Worm (Caenorhabditis elegans) whole organism, mixed stage, embryonic: ENCODE data around the gene dpy-31.

ENCODE experiments used
- blmp-1 ChIP-seq: fragments of 150-350 bp; optimal IDR thresholded peaks from 2 replicates; lab custom pipeline; 2014; ENCODE audit warnings: missing biosample characterization, missing genetic modification characterization
- elt-1 ChIP-seq: sonication (generic microtip); optimal IDR thresholded peaks from 2 replicates; lab custom pipeline; 2017; ENCODE audit warnings: missing genetic modification characterization, mild to moderate bottlenecking, missing compliant biosample characterization, antibody characterized with exemption, moderate library complexity, borderline replicate concordance; ENCODE audit not compliant: insufficient read depth
- ham-2 ChIP-seq: fragments of 200-800 bp; sonication (Bioruptor generic); optimal IDR thresholded peaks from 2 replicates; lab custom pipeline; 2018; ENCODE audit warnings: mild to moderate bottlenecking, missing genetic modification characterization, missing compliant biosample characterization
- lin-13 ChIP-seq: fragments of 150-350 bp; optimal IDR thresholded peaks from 2 replicates; lab custom pipeline; 2014; ENCODE audit warnings: missing biosample characterization, missing genetic modification characterization
- lin-32 ChIP-seq: fragments of 200-800 bp; sonication (Bioruptor generic); optimal IDR thresholded peaks from 2 replicates; lab custom pipeline; 2018; ENCODE audit warnings: mild to moderate bottlenecking, missing genetic modification characterization, missing compliant biosample characterization
- mep-1 ChIP-seq: fragments of 150-350 bp; optimal IDR thresholded peaks from 2 replicates; lab custom pipeline; 2017; ENCODE audit warnings: missing biosample characterization, missing genetic modification reagents, missing genetic modification characterization, inconsistent platforms
- mls-2 ChIP-seq: sonication (generic microtip); optimal IDR thresholded peaks from 2 replicates; lab custom pipeline; 2016; ENCODE audit warnings: mild to moderate bottlenecking, missing genetic modification characterization, moderate library complexity, missing compliant biosample characterization
- nhr-12 ChIP-seq: fragments of 150-350 bp; optimal IDR thresholded peaks from 2 replicates; lab custom pipeline; 2014; ENCODE audit warnings: missing biosample characterization, missing genetic modification characterization
- nhr-237 ChIP-seq: fragments of 150-350 bp; optimal IDR thresholded peaks from 2 replicates; lab custom pipeline; 2014; ENCODE audit warnings: missing biosample characterization, missing genetic modification characterization
- nhr-76 ChIP-seq: sonication (generic microtip); optimal IDR thresholded peaks from 2 replicates; lab custom pipeline; 2017; ENCODE audit warnings: missing biosample characterization, missing genetic modification characterization
- unc-62 ChIP-seq: fragments of 150-350 bp; optimal IDR thresholded peaks from 2 replicates; lab custom pipeline; 2014; ENCODE audit warnings: missing biosample characterization, missing genetic modification reagents, missing genetic modification characterization

DNA sequence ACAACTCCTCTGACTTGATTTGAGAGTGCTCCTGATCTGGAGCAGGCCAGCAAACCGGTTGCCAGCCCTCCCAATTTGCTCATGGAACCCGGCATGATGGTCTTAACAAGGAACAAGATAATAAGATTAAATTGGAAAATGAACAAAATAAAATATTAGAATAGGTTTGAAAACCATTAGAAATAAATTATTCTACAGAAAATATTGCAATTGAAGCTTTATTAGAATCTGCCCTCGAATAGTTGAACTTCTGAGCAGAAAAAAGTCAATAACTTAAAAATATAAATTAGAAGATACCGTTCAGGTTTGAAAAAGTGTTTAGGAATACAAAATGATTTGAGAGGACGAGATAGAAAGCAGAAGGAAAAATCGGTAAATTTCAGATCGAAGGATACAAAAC lies 43.3 kb upstream of the dpy-31 start, which contains the start of gene nuo-4:
- TF ChIP-seq blmp-1 (tag; lab: Kevin White, UChicago) (no peak), lin-32 (GFP tag; lab: Kevin White, UChicago) (no peak), ham-2 (GFP tag; lab: Kevin White, UChicago) (no peak), nhr-12 (tag; lab: Kevin White, UChicago) (no peak), unc-62 (GFP tag; lab: Kevin White, UChicago) (no peak), mep-1 (tag; lab: Kevin White, UChicago) (no peak), nhr-76 (tag; lab: Kevin White, UChicago) (no peak), nhr-237 (tag; lab: Kevin White, UChicago) (no peak), lin-13 (tag; lab: Kevin White, UChicago) (no peak), mls-2 (tag; lab: Kevin White, UChicago) (no peak), elt-1 (no peak)
